Fruit fly (Drosophila melanogaster): Measurements from ENCODE around the gene CG2983.

The CG2983 gene

dm6 chr2L:2897024-2897549, 49.7 kb downstream of the CG2983 start (continued):
- TF ChIP-seq Ets97D (GFP tag; optimal IDR thresholded peaks at IDR 0.05) (peak; percentile 64), Side (GFP tag; optimal IDR thresholded peaks at IDR 0.05) (peak; percentile 76), Spps (tag; optimal IDR thresholded peaks at IDR 0.05) (peak; percentile 7), schlank (tag; optimal IDR thresholded peaks at IDR 0.05) (no peak), Sry-δ (GFP tag; optimal IDR thresholded peaks at IDR 0.05) (peak; percentile 55), CG11696 (GFP tag; IDR thresholded peaks at IDR 0.05) (peak; percentile 48), CG8944 (GFP tag; optimal IDR thresholded peaks at IDR 0.05) (peak; percentile 87), Tbp (GFP tag; optimal IDR thresholded peaks at IDR 0.05) (no peak), bsh (GFP tag; optimal IDR thresholded peaks at IDR 0.05) (peak; percentile 6 to 89), CG30403 (GFP tag; optimal IDR thresholded peaks at IDR 0.05) (peak; percentile 90), CG13296 (GFP tag; optimal IDR thresholded peaks at IDR 0.05) (no peak), crc (GFP tag; optimal IDR thresholded peaks at IDR 0.05) (peak; percentile 65), Hey (tag; optimal IDR thresholded peaks at IDR 0.05) (no peak), zf30C (GFP tag; optimal IDR thresholded peaks at IDR 0.05) (peak; percentile 77), NFAT (GFP tag; IDR thresholded peaks at IDR 0.05) (peak; percentile 70), CG3838 (GFP tag; optimal IDR thresholded peaks at IDR 0.05) (peak; percentile 56), NC2β (GFP tag; optimal IDR thresholded peaks at IDR 0.05) (peak; percentile 91), Nf-YA (GFP tag; IDR thresholded peaks at IDR 0.05) (peak; percentile 66), Med (GFP tag) (peak; percentile 96), HHEX (GFP tag; optimal IDR thresholded peaks at IDR 0.05) (peak; percentile 61), Rx (GFP tag; IDR thresholded peaks at IDR 0.05) (peak; percentile 83), CG7556 (GFP tag; optimal IDR thresholded peaks at IDR 0.05) (peak; percentile 81), CG4424 (GFP tag; optimal IDR thresholded peaks at IDR 0.05) (peak; percentile 83), Dek (tag; optimal IDR thresholded peaks at IDR 0.05) (peak; percentile 50), CG2129 (GFP tag; IDR thresholded peaks at IDR 0.05; ENCODE audit: partially characterized antibody) (no peak), inv (GFP tag; IDR thresholded peaks at IDR 0.05; ENCODE audit: partially characterized antibody) (no peak), CG1603 (tag; optimal IDR thresholded peaks at IDR 0.05) (peak; percentile 72), lmd (GFP tag; IDR thresholded peaks at IDR 0.05) (peak; percentile 86), MESR4 (GFP tag; optimal IDR thresholded peaks at IDR 0.05) (no peak), BEAF-32 (GFP tag; optimal IDR thresholded peaks at IDR 0.05) (no peak), CG12236 (GFP tag; optimal IDR thresholded peaks at IDR 0.05) (peak; percentile 80), eve (GFP tag; optimal IDR thresholded peaks at IDR 0.05) (peak in 1 of 2 experiments; percentile 95), crol (GFP tag; IDR thresholded peaks at IDR 0.05) (peak; percentile 61), cas (GFP tag; IDR thresholded peaks at IDR 0.05) (no peak), YL-1 (GFP tag; optimal IDR thresholded peaks at IDR 0.05) (no peak), CG14441 (GFP tag; IDR thresholded peaks at IDR 0.05) (peak; percentile 81)

- TF ChIP-seq kni (GFP tag; optimal IDR thresholded peaks at IDR 0.05) (no peak), lilli (GFP tag; optimal IDR thresholded peaks at IDR 0.05) (no peak), onecut (GFP tag; IDR thresholded peaks at IDR 0.05) (peak; percentile 2; the same call in 1 of the 2 replicates), stwl (tag; optimal IDR thresholded peaks at IDR 0.05) (peak; percentile 35), wek (GFP tag; optimal IDR thresholded peaks at IDR 0.05) (peak; percentile 13), CG15601 (tag; optimal IDR thresholded peaks at IDR 0.05) (peak; percentile 3), Nf-YA (GFP tag; IDR thresholded peaks at IDR 0.05) (no peak), eve (GFP tag; optimal IDR thresholded peaks at IDR 0.05) (peak in 1 of 2 experiments; percentile 69), Dip3 (GFP tag; optimal IDR thresholded peaks at IDR 0.05) (no peak), sens (GFP tag) (peak; percentile 74), fd64A (GFP tag; optimal IDR thresholded peaks at IDR 0.05) (peak; percentile 83), CG14667 (GFP tag; IDR thresholded peaks at IDR 0.05) (no peak)
These were observed 50.3 kb downstream of the CG2983 start for dm6 chr2L:2897710-2898109.

Measured in whole organism, embryonic.